Worm (Caenorhabditis elegans): Measurements from ENCODE around the gene clec-202.

- TF ChIP-seq unc-120 (tag; optimal IDR thresholded peaks at IDR 0.05; ENCODE audit: poor library complexity, severe bottlenecking) (no peak), mab-5 (tag; optimal IDR thresholded peaks at IDR 0.05) (no peak), lsy-2 (tag; optimal IDR thresholded peaks at IDR 0.05) (no peak), cnd-1 (tag; optimal IDR thresholded peaks at IDR 0.05) (no peak), elt-1 (tag; optimal IDR thresholded peaks at IDR 0.05; ENCODE audit: borderline replicate concordance, insufficient read depth) (no peak), nhr-76 (tag; optimal IDR thresholded peaks at IDR 0.05) (no peak), unc-62 (GFP tag; optimal IDR thresholded peaks at IDR 0.05) (no peak), blmp-1 (tag; optimal IDR thresholded peaks at IDR 0.05) (no peak)
Observed at ce11 chrIV:17413343-17413742, 52.1 kb downstream of the clec-202 start.

Data from whole organism, mixed stage, embryonic.